Worm (Caenorhabditis elegans) whole organism, dauer: ENCODE data around the gene C25E10.8.

Experiments used
- unc-62 ChIP-seq: sonication (generic microtip); optimal IDR thresholded peaks from 2 replicates; lab custom pipeline; 2017; ENCODE audit warnings: missing biosample characterization, missing genetic modification reagents, missing genetic modification characterization

Gene C25E10.8

ce11 chrV:9053969-9054368, at the start of gene C25E10.8:
C25E10.8 (minus strand) TSS chrV:9054069.
- no peak for TF ChIP-seq unc-62 (GFP tag; lab: Kevin White, UChicago)

- no peak for TF ChIP-seq unc-62 (GFP tag; lab: Kevin White, UChicago)
These were observed 47.2 kb upstream of the C25E10.8 start, which contains the start of gene frpr-6 for ce11 chrV:9101062-9101461. frpr-6 (minus strand) TSS chrV:9101162.

- TF ChIP-seq unc-62 (GFP tag; lab: Kevin White, UChicago), result no peak
These were observed 44.6 kb upstream of the C25E10.8 start, which contains the start of gene F21C10.9 for ce11 chrV:9098280-9098973. F21C10.9 (minus strand) TSS chrV:9098696.

- TF ChIP-seq unc-62 (GFP tag; lab: Kevin White, UChicago), result no peak
These were observed 43.3 kb upstream of the C25E10.8 start for ce11 chrV:9097213-9097612.

- TF ChIP-seq unc-62 (GFP tag; lab: Kevin White, UChicago), result no peak
These were observed 42.8 kb upstream of the C25E10.8 start for ce11 chrV:9096674-9097073.

- no peak for TF ChIP-seq unc-62 (GFP tag; lab: Kevin White, UChicago)
These were observed 41.9 kb upstream of the C25E10.8 start, which contains the start of gene F21C10.10 for ce11 chrV:9095613-9096317. F21C10.10 (plus strand) TSS chrV:9096267.

ce11 chrV:9094976-9095375, 41.1 kb upstream of the C25E10.8 start:
- TF ChIP-seq unc-62 (GFP tag; lab: Kevin White, UChicago), result no peak

- TF ChIP-seq unc-62 (GFP tag; lab: Kevin White, UChicago), result no peak
These were observed 40.3 kb upstream of the C25E10.8 start for ce11 chrV:9094060-9094628.

ce11 chrV:9092209-9092608, 38.3 kb upstream of the C25E10.8 start, which contains the start of gene T27E4.1:
T27E4.1 (plus strand) TSS chrV:9092345.
- no peak for TF ChIP-seq unc-62 (GFP tag; lab: Kevin White, UChicago)

ce11 chrV:9088758-9089157, 34.9 kb upstream of the C25E10.8 start:
- TF ChIP-seq unc-62 (GFP tag; lab: Kevin White, UChicago), result no peak

ce11 chrV:9085845-9086244, 32.0 kb upstream of the C25E10.8 start:
- TF ChIP-seq unc-62 (GFP tag; lab: Kevin White, UChicago), result no peak

- TF ChIP-seq unc-62 (GFP tag; lab: Kevin White, UChicago), result no peak
These were observed 30.4 kb upstream of the C25E10.8 start for ce11 chrV:9084252-9084651.

- no peak for TF ChIP-seq unc-62 (GFP tag; lab: Kevin White, UChicago)
These were observed 28.5 kb upstream of the C25E10.8 start for ce11 chrV:9082350-9082749.

ce11 chrV:9081410-9081809, 27.5 kb upstream of the C25E10.8 start:
- TF ChIP-seq unc-62 (GFP tag; lab: Kevin White, UChicago), result no peak

- TF ChIP-seq unc-62 (GFP tag; lab: Kevin White, UChicago), result no peak
These were observed 26.1 kb upstream of the C25E10.8 start for ce11 chrV:9079965-9080432.
